Worm (Caenorhabditis elegans) whole organism, late embryonic: ENCODE data around the gene slcf-1.

ENCODE experiments used
- C08G9.2 ChIP-seq: sonication (generic microtip); optimal IDR thresholded peaks from 2 replicates; lab custom pipeline; 2016; ENCODE audit warnings: mild to moderate bottlenecking, missing genetic modification characterization, moderate library complexity, missing compliant biosample characterization
- K02D7.2 ChIP-seq: sonication (generic microtip); optimal IDR thresholded peaks from 2 replicates; lab custom pipeline; 2017; ENCODE audit warnings: mild to moderate bottlenecking, missing genetic modification characterization, missing compliant biosample characterization
- T23F11.4 ChIP-seq: fragments of 200-800 bp; sonication (Bioruptor generic); optimal IDR thresholded peaks from 2 replicates; lab custom pipeline; 2018; ENCODE audit warnings: mild to moderate bottlenecking, missing genetic modification characterization, missing compliant biosample characterization
- ahr-1 ChIP-seq: sonication (generic microtip); optimal IDR thresholded peaks from 2 replicates; lab custom pipeline; 2016; ENCODE audit warnings: missing genetic modification characterization, missing compliant biosample characterization
- ama-1 ChIP-seq: fragments of 150-350 bp; optimal IDR thresholded peaks from 2 replicates; lab custom pipeline; 2014
- ceh-14 ChIP-seq: sonication (generic microtip); optimal IDR thresholded peaks from 2 replicates; lab custom pipeline; 2016; ENCODE audit warnings: missing genotype, missing genetic modification characterization, missing compliant biosample characterization
- ceh-18 ChIP-seq: sonication (generic microtip); optimal IDR thresholded peaks from 2 replicates; lab custom pipeline; 2016; ENCODE audit warnings: missing genetic modification characterization, missing compliant biosample characterization
- ceh-19 ChIP-seq: fragments of 200-800 bp; sonication (Bioruptor generic); optimal IDR thresholded peaks from 2 replicates; lab custom pipeline; 2018; ENCODE audit warnings: mild to moderate bottlenecking, missing genetic modification characterization, missing compliant biosample characterization
- ceh-22 ChIP-seq: sonication (generic microtip); optimal IDR thresholded peaks from 2 replicates; lab custom pipeline; 2017; ENCODE audit warnings: missing biosample characterization, missing genetic modification characterization
- ceh-24 ChIP-seq: sonication (generic microtip); optimal IDR thresholded peaks from 2 replicates; lab custom pipeline; 2016; ENCODE audit warnings: mild to moderate bottlenecking, missing genetic modification characterization, missing compliant biosample characterization
- ceh-31 ChIP-seq: sonication (generic microtip); optimal IDR thresholded peaks from 2 replicates; lab custom pipeline; 2016; ENCODE audit warnings: missing genetic modification characterization, missing compliant biosample characterization
- ceh-34 ChIP-seq: sonication (generic microtip); optimal IDR thresholded peaks from 2 replicates; lab custom pipeline; 2016; ENCODE audit warnings: mild to moderate bottlenecking, missing genetic modification characterization, missing compliant biosample characterization
- ceh-45 ChIP-seq: fragments of 200-800 bp; sonication (Bioruptor generic); IDR thresholded peaks from 2 replicates; pipeline ENCODE4 v1.3.6; 2022; ENCODE audit warnings: missing genetic modification reagents, missing genetic modification characterization, missing compliant biosample characterization
- ceh-48 ChIP-seq: sonication (generic microtip); optimal IDR thresholded peaks from 2 replicates; lab custom pipeline; 2016; ENCODE audit warnings: missing genetic modification characterization, inconsistent platforms, missing compliant biosample characterization
- ceh-6 ChIP-seq: fragments of 200-800 bp; sonication (Bioruptor generic); optimal IDR thresholded peaks from 2 replicates; lab custom pipeline; 2018; ENCODE audit warnings: mild to moderate bottlenecking, missing genetic modification characterization, missing compliant biosample characterization
- dve-1 ChIP-seq: sonication (generic microtip); optimal IDR thresholded peaks from 2 replicates; lab custom pipeline; 2017; ENCODE audit warnings: antibody characterized with exemption, mild to moderate bottlenecking, missing genetic modification characterization, missing compliant biosample characterization
- elt-2 ChIP-seq: sonication (generic microtip); optimal IDR thresholded peaks from 2 replicates; lab custom pipeline; 2016; ENCODE audit warnings: missing genetic modification reagents, missing genetic modification characterization, missing compliant biosample characterization
- ets-4 ChIP-seq: sonication (generic microtip); optimal IDR thresholded peaks from 2 replicates; lab custom pipeline; 2016; ENCODE audit warnings: missing genetic modification characterization, missing compliant biosample characterization
- eyg-1 ChIP-seq: sonication (generic microtip); optimal IDR thresholded peaks from 2 replicates; lab custom pipeline; 2016; ENCODE audit warnings: missing genotype, missing genetic modification characterization, missing compliant biosample characterization
- fax-1 ChIP-seq: sonication (generic microtip); optimal IDR thresholded peaks from 2 replicates; lab custom pipeline; 2016; ENCODE audit warnings: missing genotype, missing genetic modification characterization, missing compliant biosample characterization
- fkh-10 ChIP-seq: fragments of 150-350 bp; optimal IDR thresholded peaks from 2 replicates; lab custom pipeline; 2014; ENCODE audit warnings: missing biosample characterization, missing genetic modification reagents, missing genetic modification characterization
- fkh-6 ChIP-seq: sonication (generic microtip); optimal IDR thresholded peaks from 2 replicates; lab custom pipeline; 2016; ENCODE audit warnings: missing genetic modification characterization, missing compliant biosample characterization
- gmeb-2 ChIP-seq: sonication (generic microtip); optimal IDR thresholded peaks from 2 replicates; lab custom pipeline; 2016; ENCODE audit warnings: missing genetic modification characterization, inconsistent platforms, missing compliant biosample characterization
- hlh-13 ChIP-seq: fragments of 200-800 bp; sonication (Bioruptor generic); optimal IDR thresholded peaks from 2 replicates; lab custom pipeline; 2018; ENCODE audit warnings: mild to moderate bottlenecking, missing genetic modification characterization, missing compliant biosample characterization
- hlh-15 ChIP-seq: sonication (generic microtip); optimal IDR thresholded peaks from 2 replicates; lab custom pipeline; 2016; ENCODE audit warnings: missing genetic modification characterization, missing compliant biosample characterization
- hlh-30 ChIP-seq: sonication (generic microtip); optimal IDR thresholded peaks from 2 replicates; lab custom pipeline; 2017; ENCODE audit warnings: antibody characterized with exemption, missing genetic modification characterization, missing compliant biosample characterization; ENCODE audit not compliant: insufficient read depth
- hlh-6 ChIP-seq: sonication (generic microtip); optimal IDR thresholded peaks from 2 replicates; lab custom pipeline; 2016; ENCODE audit warnings: missing genotype, missing genetic modification characterization, missing compliant biosample characterization
- hlh-8 ChIP-seq: sonication (generic microtip); optimal IDR thresholded peaks from 2 replicates; lab custom pipeline; 2016; ENCODE audit warnings: missing genotype, missing genetic modification characterization, missing compliant biosample characterization
- mec-3 ChIP-seq: sonication (generic microtip); optimal IDR thresholded peaks from 2 replicates; lab custom pipeline; 2016; ENCODE audit warnings: borderline replicate concordance, missing genetic modification characterization, missing compliant biosample characterization
- nfya-1 ChIP-seq: sonication (generic microtip); optimal IDR thresholded peaks from 2 replicates; lab custom pipeline; 2017; ENCODE audit warnings: missing genetic modification characterization, mild to moderate bottlenecking, missing compliant biosample characterization, antibody characterized with exemption, moderate library complexity
- odd-2 ChIP-seq: sonication (generic microtip); optimal IDR thresholded peaks from 2 replicates; lab custom pipeline; 2017; ENCODE audit warnings: antibody characterized with exemption, mild to moderate bottlenecking, missing genetic modification characterization, missing compliant biosample characterization
- pat-9 ChIP-seq: fragments of 200-800 bp; sonication (Bioruptor generic); optimal IDR thresholded peaks from 2 replicates; lab custom pipeline; 2018; ENCODE audit warnings: mild to moderate bottlenecking, missing genetic modification characterization, moderate library complexity, missing compliant biosample characterization
- pax-1 ChIP-seq: fragments of 150-350 bp; optimal IDR thresholded peaks from 2 replicates; lab custom pipeline; 2014; ENCODE audit warnings: missing biosample characterization, missing genetic modification characterization
- pha-2 ChIP-seq: sonication (generic microtip); optimal IDR thresholded peaks from 2 replicates; lab custom pipeline; 2017; ENCODE audit warnings: mild to moderate bottlenecking, missing genetic modification characterization, missing compliant biosample characterization
- rnt-1 ChIP-seq: sonication (generic microtip); optimal IDR thresholded peaks from 2 replicates; lab custom pipeline; 2016; ENCODE audit warnings: missing genetic modification characterization, missing compliant biosample characterization
- sox-2 ChIP-seq: fragments of 200-800 bp; sonication (Bioruptor generic); IDR thresholded peaks from 2 replicates; pipeline ENCODE4 v1.3.6; 2022; ENCODE audit warnings: missing genetic modification reagents, missing genetic modification characterization, missing compliant biosample characterization
- sox-4 ChIP-seq: sonication (generic microtip); optimal IDR thresholded peaks from 2 replicates; lab custom pipeline; 2017; ENCODE audit warnings: mild to moderate bottlenecking, missing genetic modification characterization, inconsistent platforms, missing compliant biosample characterization
- syd-9 ChIP-seq: sonication (generic microtip); optimal IDR thresholded peaks from 2 replicates; lab custom pipeline; 2016; ENCODE audit warnings: mild to moderate bottlenecking, missing genetic modification characterization, moderate library complexity, missing compliant biosample characterization
- tbx-2 ChIP-seq: sonication (generic microtip); optimal IDR thresholded peaks from 2 replicates; lab custom pipeline; 2016; ENCODE audit warnings: missing genetic modification characterization, missing compliant biosample characterization
- tbx-7 ChIP-seq: sonication (generic microtip); optimal IDR thresholded peaks from 2 replicates; lab custom pipeline; 2016; ENCODE audit warnings: missing genotype, missing genetic modification characterization, missing compliant biosample characterization
- ttx-3 ChIP-seq: sonication (generic microtip); optimal IDR thresholded peaks from 2 replicates; lab custom pipeline; 2016; ENCODE audit warnings: missing genetic modification reagents, missing genetic modification characterization, missing compliant biosample characterization
- unc-3 ChIP-seq, 2 experiments: fragments of 200-800 bp in 1 of 2; sonication (Bioruptor generic) in 1 of 2; sonication (generic microtip) in 1 of 2; conservative IDR thresholded peaks in 1 of 2; optimal IDR thresholded peaks in 1 of 2; 2 replicates each; pipeline versions ENCODE4 v1.3.6 to Lab custom; 2016 to 2022; ENCODE audit warnings: missing compliant biosample characterization in 2 of 2, missing genetic modification characterization in 2 of 2, missing genetic modification reagents in 1 of 2
- unc-42 ChIP-seq: sonication (generic microtip); optimal IDR thresholded peaks from 2 replicates; lab custom pipeline; 2016; ENCODE audit warnings: missing genotype, missing genetic modification characterization, missing compliant biosample characterization
- unc-55 ChIP-seq: sonication (generic microtip); optimal IDR thresholded peaks from 2 replicates; lab custom pipeline; 2017; ENCODE audit warnings: missing biosample characterization, missing genetic modification reagents, missing genetic modification characterization
- zip-5 ChIP-seq: sonication (generic microtip); optimal IDR thresholded peaks from 2 replicates; lab custom pipeline; 2016; ENCODE audit warnings: missing genetic modification characterization, missing compliant biosample characterization

Gene slcf-1

ce11 chrX:10545716-10546115 is 16.6 kb downstream of the slcf-1 start, which contains the start of gene F59F5.5:
Gene F59F5.5 (plus strand): TSS chrX:10546016.
- TF ChIP-seq fax-1 (tag; lab: Kevin White, UChicago) (no peak), unc-55 (GFP tag; lab: Kevin White, UChicago) (no peak), nfya-1 (tag; lab: Kevin White, UChicago) (no peak), ceh-31 (tag; lab: Kevin White, UChicago) (no peak), hlh-8 (no peak), elt-2 (no peak), ets-4 (tag; lab: Kevin White, UChicago) (no peak), eyg-1 (no peak)
- TF ChIP-seq, all 69 proteins: peak for 0

DNA sequence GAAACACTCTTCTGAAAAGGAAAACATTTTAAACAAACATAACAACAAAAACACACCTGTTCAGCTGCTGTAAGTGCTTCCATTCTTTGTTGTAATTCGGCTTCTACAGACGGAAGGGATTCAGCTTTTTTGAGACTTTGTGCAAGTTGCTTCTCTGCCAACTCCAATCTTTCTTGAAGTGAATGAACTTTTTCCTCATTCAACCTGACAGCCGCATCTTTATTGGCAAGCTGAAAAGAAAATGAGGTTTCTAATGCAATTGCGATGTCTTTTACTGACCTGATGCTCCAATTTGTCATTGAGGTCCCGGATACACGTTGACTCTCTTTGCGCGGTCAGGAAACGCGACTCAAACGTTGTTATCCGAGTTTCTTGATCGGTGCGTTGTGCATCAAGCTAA is 24.0 kb downstream of the slcf-1 start:
- TF ChIP-seq ceh-34: no peak
- TF ChIP-seq fkh-6 (tag; lab: Kevin White, UChicago): no peak
- no peak for TF ChIP-seq odd-2 (tag; lab: Kevin White, UChicago)
- no peak for TF ChIP-seq nfya-1 (tag; lab: Kevin White, UChicago)
- no peak for TF ChIP-seq ceh-24
- TF ChIP-seq unc-42: no peak
- no peak for TF ChIP-seq hlh-6
- no peak for TF ChIP-seq ceh-14
- TF ChIP-seq fax-1 (tag; lab: Kevin White, UChicago): no peak
- TF ChIP-seq hlh-15 (tag; lab: Kevin White, UChicago): no peak
- no peak for TF ChIP-seq ceh-6 (GFP tag; lab: Kevin White, UChicago)
- no peak for TF ChIP-seq eyg-1
- no peak for TF ChIP-seq sox-2
- no peak for TF ChIP-seq mec-3
- TF ChIP-seq unc-3 (GFP tag; conservative IDR thresholded peaks at IDR 0.05; lab: Robert Waterston, UW): no peak
- TF ChIP-seq unc-3 (tag; optimal IDR thresholded peaks at IDR 0.05; lab: Kevin White, UChicago): no peak
- no peak for TF ChIP-seq ceh-19 (GFP tag; lab: Kevin White, UChicago)
- no peak for TF ChIP-seq elt-2
- no peak for TF ChIP-seq hlh-30 (tag; lab: Kevin White, UChicago)
- no peak for TF ChIP-seq tbx-2 (tag; lab: Kevin White, UChicago)

DNA sequence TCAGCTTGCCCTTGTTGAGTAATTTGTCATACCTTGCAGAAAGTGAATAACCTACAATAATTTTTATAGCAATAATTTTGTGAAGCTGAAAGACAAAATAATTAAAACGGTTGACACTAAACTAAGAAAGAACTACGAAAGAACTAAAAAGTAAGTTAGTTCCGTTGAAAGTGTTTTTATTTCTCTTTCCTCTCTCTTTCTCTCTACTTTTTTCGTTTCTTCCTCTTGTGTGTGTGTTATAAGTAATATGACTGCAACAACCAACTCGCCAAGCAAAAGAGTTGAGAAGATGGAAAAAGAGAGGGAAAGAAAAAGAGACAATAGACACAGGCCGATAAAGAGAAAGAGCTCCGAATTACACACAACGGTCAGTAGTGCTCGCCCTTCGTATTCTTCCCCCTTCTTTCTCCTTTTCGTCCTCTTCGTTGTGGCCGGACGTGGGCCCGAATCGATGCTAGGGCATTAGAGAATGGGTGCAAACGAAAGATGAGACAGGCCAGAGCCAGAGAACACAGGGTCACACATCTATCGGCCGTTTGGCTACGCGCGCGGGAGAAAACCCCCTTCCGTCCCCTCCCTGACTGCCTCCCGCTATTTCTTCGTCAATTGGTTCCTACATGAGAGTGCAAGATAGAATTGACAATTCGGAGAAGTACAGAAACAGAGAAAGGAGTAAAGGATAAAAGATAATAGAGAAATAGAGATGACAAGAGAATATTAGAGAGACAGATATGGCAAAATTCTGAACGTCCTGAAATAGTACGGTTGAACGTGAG is 26.3 kb downstream of the slcf-1 start, which contains the start of gene syd-2:
Gene syd-2 (minus strand): TSS at position 51 of the 776 bp plus-strand sequence.
- no peak for TF ChIP-seq tbx-7 (tag; lab: Kevin White, UChicago)
- peak; percentile 73 for TF ChIP-seq ceh-48 (tag; lab: Kevin White, UChicago)
- TF ChIP-seq ceh-31 (tag; lab: Kevin White, UChicago): peak; percentile 90
- peak; percentile 30 for TF ChIP-seq K02D7.2 (tag; lab: Kevin White, UChicago)
- TF ChIP-seq syd-9 (tag; lab: Kevin White, UChicago): peak; percentile 69
- peak; percentile 61 for TF ChIP-seq unc-55 (GFP tag; lab: Kevin White, UChicago)
- peak; percentile 4 for TF ChIP-seq ttx-3
- TF ChIP-seq hlh-13 (GFP tag; lab: Kevin White, UChicago): no peak
- TF ChIP-seq pax-1: no peak
- no peak for TF ChIP-seq odd-2 (tag; lab: Kevin White, UChicago)
- TF ChIP-seq mec-3: no peak
- TF ChIP-seq ets-4 (tag; lab: Kevin White, UChicago): peak; percentile 31
- TF ChIP-seq T23F11.4 (GFP tag; lab: Kevin White, UChicago): peak; percentile 64
- TF ChIP-seq ceh-18 (tag; lab: Kevin White, UChicago): peak; percentile 92
- TF ChIP-seq unc-3 (GFP tag; conservative IDR thresholded peaks at IDR 0.05; lab: Robert Waterston, UW): no peak
- TF ChIP-seq unc-3 (tag; optimal IDR thresholded peaks at IDR 0.05; lab: Kevin White, UChicago): no peak
- TF ChIP-seq ceh-22 (tag; lab: Kevin White, UChicago): no peak
- TF ChIP-seq nfya-1 (tag; lab: Kevin White, UChicago): peak; percentile 89
- TF ChIP-seq tbx-2 (tag; lab: Kevin White, UChicago): peak; percentile 92
- no peak for TF ChIP-seq ceh-45 (GFP tag; lab: Robert Waterston, UW)
- peak; percentile 69 for TF ChIP-seq pha-2
- peak; percentile 33 for TF ChIP-seq hlh-8
- TF ChIP-seq ama-1 (lab: Kevin White, UChicago): no peak
- TF ChIP-seq gmeb-2: peak; percentile 61
- TF ChIP-seq C08G9.2 (tag; lab: Kevin White, UChicago): peak; percentile 50
- peak; percentile 93 for TF ChIP-seq ceh-34
- peak; percentile 46 for TF ChIP-seq sox-4 (tag; lab: Kevin White, UChicago)
- TF ChIP-seq ceh-19 (GFP tag; lab: Kevin White, UChicago): peak; percentile 60
- peak; percentile 38 for TF ChIP-seq pat-9 (tag; lab: Kevin White, UChicago)
- peak; percentile 90 for TF ChIP-seq rnt-1 (tag; lab: Kevin White, UChicago)
- peak; percentile 83 for TF ChIP-seq unc-42
- no peak for TF ChIP-seq fkh-10
- TF ChIP-seq zip-5 (tag; lab: Kevin White, UChicago): no peak
- peak; percentile 19 for TF ChIP-seq dve-1
- TF ChIP-seq elt-2: peak; percentile 57
- TF ChIP-seq ahr-1 (tag; lab: Kevin White, UChicago): peak; percentile 22
